Worm (Caenorhabditis elegans) whole organism, mixed stage, embryonic: ENCODE results near the gene cfim-2.

ENCODE experiments used
- blmp-1 ChIP-seq: fragments of 150-350 bp; optimal IDR thresholded peaks from 2 replicates; lab custom pipeline; 2014; ENCODE audit warnings: missing biosample characterization, missing genetic modification characterization
- ceh-39 ChIP-seq: fragments of 150-350 bp; optimal IDR thresholded peaks from 2 replicates; lab custom pipeline; 2014; ENCODE audit warnings: missing biosample characterization, missing genetic modification characterization
- ceh-83 ChIP-seq: fragments of 200-800 bp; sonication (Bioruptor generic); optimal IDR thresholded peaks from 2 replicates; lab custom pipeline; 2018; ENCODE audit warnings: mild to moderate bottlenecking, missing genetic modification characterization, missing compliant biosample characterization
- ces-1 ChIP-seq: fragments of 150-350 bp; optimal IDR thresholded peaks from 2 replicates; lab custom pipeline; 2014; ENCODE audit warnings: missing biosample characterization, missing genetic modification reagents, missing genetic modification characterization
- elt-3 ChIP-seq: fragments of 150-350 bp; optimal IDR thresholded peaks from 2 replicates; lab custom pipeline; 2014; ENCODE audit warnings: missing biosample characterization, missing genetic modification characterization
- hlh-1 ChIP-seq: fragments of 150-350 bp; optimal IDR thresholded peaks from 2 replicates; lab custom pipeline; 2014; ENCODE audit warnings: missing biosample characterization, missing genetic modification reagents, missing genetic modification characterization
- lin-13 ChIP-seq: fragments of 150-350 bp; optimal IDR thresholded peaks from 2 replicates; lab custom pipeline; 2014; ENCODE audit warnings: missing biosample characterization, missing genetic modification characterization
- nhr-2 ChIP-seq: fragments of 150-350 bp; optimal IDR thresholded peaks from 2 replicates; lab custom pipeline; 2014; ENCODE audit warnings: missing biosample characterization, missing genetic modification characterization
- nhr-237 ChIP-seq: fragments of 150-350 bp; optimal IDR thresholded peaks from 2 replicates; lab custom pipeline; 2014; ENCODE audit warnings: missing biosample characterization, missing genetic modification characterization
- nhr-28 ChIP-seq: fragments of 150-350 bp; optimal IDR thresholded peaks from 2 replicates; lab custom pipeline; 2014; ENCODE audit warnings: missing biosample characterization, missing genetic modification characterization
- pha-4 ChIP-seq: fragments of 150-350 bp; optimal IDR thresholded peaks from 2 replicates; lab custom pipeline; 2018; ENCODE audit warnings: missing biosample characterization, missing genetic modification reagents, missing genetic modification characterization
- sem-2 ChIP-seq: fragments of 200-800 bp; sonication (Bioruptor generic); optimal IDR thresholded peaks from 2 replicates; lab custom pipeline; 2018; ENCODE audit warnings: mild to moderate bottlenecking, missing genetic modification characterization, missing compliant biosample characterization
- unc-62 ChIP-seq: fragments of 150-350 bp; optimal IDR thresholded peaks from 2 replicates; lab custom pipeline; 2014; ENCODE audit warnings: missing biosample characterization, missing genetic modification reagents, missing genetic modification characterization
- ztf-11 ChIP-seq: fragments of 150-350 bp; optimal IDR thresholded peaks from 2 replicates; lab custom pipeline; 2014; ENCODE audit warnings: missing biosample characterization, missing genetic modification characterization

DNA sequence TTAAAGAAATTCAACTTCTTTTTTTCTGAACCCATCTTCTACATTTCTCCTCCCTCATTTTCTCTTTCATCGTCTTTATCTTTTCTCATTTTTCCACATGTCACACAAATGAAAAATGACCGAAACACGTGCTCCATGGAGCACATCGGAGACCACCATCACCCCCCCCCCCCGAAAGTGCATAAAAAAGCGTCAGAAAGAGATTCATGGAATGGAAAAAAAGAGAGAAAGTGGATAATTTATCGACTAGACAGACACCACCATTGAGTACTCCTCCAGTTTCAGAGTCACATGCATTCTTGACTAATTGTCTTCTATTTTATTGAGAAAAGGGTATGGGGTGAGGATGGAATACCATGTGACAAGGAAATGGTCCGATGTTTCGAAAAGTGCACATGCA is 21.0 kb downstream of the cfim-2 start:
- TF ChIP-seq nhr-237 (tag; lab: Kevin White, UChicago) (no peak), pha-4 (tag; lab: Kevin White, UChicago) (no peak), nhr-2 (no peak), blmp-1 (tag; lab: Kevin White, UChicago) (no peak), ceh-83 (GFP tag; lab: Kevin White, UChicago) (no peak), ceh-39 (tag; lab: Kevin White, UChicago) (no peak), unc-62 (GFP tag; lab: Kevin White, UChicago) (peak; percentile 33), elt-3 (no peak), ztf-11 (tag; lab: Kevin White, UChicago) (no peak), ces-1 (no peak), nhr-28 (no peak), lin-13 (tag; lab: Kevin White, UChicago) (no peak), sem-2 (GFP tag; lab: Kevin White, UChicago) (no peak), hlh-1 (no peak)
